Fruit fly (Drosophila melanogaster): ENCODE results near the gene P5cr.

- TF ChIP-seq CTCF (optimal IDR thresholded peaks at IDR 0.05) (no peak), CG8478 (optimal IDR thresholded peaks at IDR 0.05) (no peak)
Observed at dm6 chr3R:19040685-19041084, 12.0 kb downstream of the P5cr start.
